Worm (Caenorhabditis elegans): Measurements from ENCODE around the gene haf-3.
"Not testable (repeated sequence)": the region's sequence is repeated elsewhere in the genome, so short reads cannot be mapped to it uniquely, and the experiment has no call there.

The haf-3 gene

DNA sequence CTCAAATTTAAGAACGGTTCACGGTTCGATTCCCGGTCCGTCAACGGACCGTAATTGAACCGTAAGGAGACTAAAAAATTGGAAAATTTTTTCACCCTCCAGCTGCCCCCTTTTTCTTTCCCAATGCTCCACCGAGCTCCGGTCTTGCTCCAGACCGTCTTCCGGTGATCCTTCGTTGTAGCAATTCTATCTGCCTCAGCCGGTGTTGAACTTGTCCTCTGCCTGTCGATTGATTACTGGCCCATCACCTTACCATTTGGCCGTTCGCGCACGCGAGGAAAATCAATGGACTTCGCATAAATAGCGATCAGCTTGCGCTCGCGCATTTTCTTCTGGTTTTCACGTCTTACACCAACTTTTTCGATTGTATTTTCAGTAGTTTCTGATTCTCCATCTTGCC lies 1.4 kb upstream of the haf-3 start (continued):
- TF ChIP-seq php-3 (GFP tag; IDR thresholded peaks at IDR 0.05) = peak; percentile 72
- peak; percentile 77 for TF ChIP-seq vab-7 (GFP tag; IDR thresholded peaks at IDR 0.05)
- peak; percentile 68; the same call in 1 of the 2 replicates for TF ChIP-seq saeg-2 (GFP tag; IDR thresholded peaks at IDR 0.05)
- TF ChIP-seq lin-1 (GFP tag; IDR thresholded peaks at IDR 0.05) = peak; percentile 66; the same call in 1 of the 2 replicates
- peak; percentile 89 for TF ChIP-seq arid-1 (GFP tag; conservative IDR thresholded peaks at IDR 0.05)
- TF ChIP-seq F26F4.8 (GFP tag; conservative IDR thresholded peaks at IDR 0.05) = peak; percentile 95
- peak; percentile 85 for TF ChIP-seq nhr-41 (GFP tag; IDR thresholded peaks at IDR 0.05)
- peak; percentile 75 for TF ChIP-seq Y48G9A.11 (GFP tag; IDR thresholded peaks at IDR 0.05)
- 0 out of 2 replicates have a peak, but pooled peaks have one; percentile 9 for TF ChIP-seq dmd-6 (GFP tag; IDR thresholded peaks at IDR 0.05)
- peak; percentile 95 for TF ChIP-seq lim-7 (GFP tag; IDR thresholded peaks at IDR 0.05)
- peak; percentile 84 for TF ChIP-seq pha-4 (GFP tag; IDR thresholded peaks at IDR 0.05)
- not testable (repeated sequence) for TF ChIP-seq pha-4 (tag; optimal IDR thresholded peaks at IDR 0.05)
- TF ChIP-seq D1046.2 (GFP tag; IDR thresholded peaks at IDR 0.05) = peak; percentile 81
- 0 out of 2 replicates have a peak, but pooled peaks have one; percentile 13 for TF ChIP-seq ZK337.2 (GFP tag; IDR thresholded peaks at IDR 0.05)
- peak; percentile 80 for TF ChIP-seq ctbp-1 (GFP tag; IDR thresholded peaks at IDR 0.05)
- peak; percentile 94 for TF ChIP-seq dmd-8 (GFP tag; IDR thresholded peaks at IDR 0.05)
- peak; percentile 78; the same call in 1 of the 2 replicates for TF ChIP-seq Y75B8A.6 (GFP tag; IDR thresholded peaks at IDR 0.05)
- TF ChIP-seq F49E8.2 (tag; optimal IDR thresholded peaks at IDR 0.05; ENCODE audit: borderline replicate concordance) = peak; percentile 12

DNA sequence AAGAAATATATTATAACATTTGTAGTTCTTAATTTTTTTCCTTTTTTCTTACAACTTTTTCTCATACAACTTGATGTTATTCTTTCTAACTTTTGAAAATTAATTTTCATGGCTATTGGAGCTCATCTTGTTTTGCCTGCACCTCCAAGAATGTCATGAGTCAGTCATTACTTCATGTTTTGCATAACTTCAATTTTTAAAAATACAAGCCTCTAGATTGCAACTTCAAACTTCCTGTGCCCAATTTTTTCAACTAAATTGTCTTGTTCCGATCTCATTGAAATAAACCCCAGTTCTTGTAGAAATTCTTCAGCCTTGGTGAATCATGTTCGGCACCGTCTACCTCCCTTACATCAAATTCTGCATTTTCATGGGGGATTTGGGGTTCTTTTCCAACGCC lies 7.5 kb downstream of the haf-3 start, which contains the start of gene str-9:
Gene str-9, plus strand, starts transcription at position 301 of the 400 bp plus-strand sequence.
- TF ChIP-seq egl-27 (tag; optimal IDR thresholded peaks at IDR 0.05) = no peak
- TF ChIP-seq Y105C5A.15 (GFP tag; IDR thresholded peaks at IDR 0.05) = no peak
- TF ChIP-seq nhr-41 (GFP tag; IDR thresholded peaks at IDR 0.05) = no peak
- no peak for TF ChIP-seq unc-130 (GFP tag; optimal IDR thresholded peaks at IDR 0.05)
- TF ChIP-seq lsy-2 (tag; optimal IDR thresholded peaks at IDR 0.05) = no peak
- no peak for TF ChIP-seq dpl-1 (GFP tag; optimal IDR thresholded peaks at IDR 0.05)
- no peak for TF ChIP-seq jun-1 (tag; optimal IDR thresholded peaks at IDR 0.05)
- TF ChIP-seq zag-1 (tag; optimal IDR thresholded peaks at IDR 0.05) = no peak
- no peak for TF ChIP-seq nhr-11 (tag; optimal IDR thresholded peaks at IDR 0.05)
- TF ChIP-seq ZK337.2 (GFP tag; IDR thresholded peaks at IDR 0.05) = no peak
- TF ChIP-seq lin-1 (GFP tag; IDR thresholded peaks at IDR 0.05) = no peak

DNA sequence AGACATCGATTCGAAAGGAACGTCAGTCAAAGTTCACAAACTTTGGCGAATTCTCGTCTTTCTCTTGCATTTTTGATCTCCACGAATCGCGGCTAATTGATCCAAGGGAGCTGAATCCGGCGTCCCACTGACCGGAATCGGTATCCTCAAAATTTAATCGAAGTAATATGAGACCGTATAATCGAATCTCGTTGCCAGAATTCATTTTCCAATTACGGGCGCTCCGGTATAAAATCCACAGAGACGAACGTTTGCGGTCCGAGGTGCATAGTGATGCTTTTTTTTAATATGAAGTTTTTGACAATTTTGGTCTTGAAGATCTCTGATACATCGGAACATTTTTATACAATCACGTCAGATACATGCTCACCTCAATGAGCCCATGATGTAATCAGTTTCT lies 8.3 kb downstream of the haf-3 start:
- no peak for TF ChIP-seq lim-7 (GFP tag; IDR thresholded peaks at IDR 0.05)
- peak; percentile 92 for TF ChIP-seq aha-1 (tag)
- no peak for TF ChIP-seq nhr-6 (tag; optimal IDR thresholded peaks at IDR 0.05)

DNA sequence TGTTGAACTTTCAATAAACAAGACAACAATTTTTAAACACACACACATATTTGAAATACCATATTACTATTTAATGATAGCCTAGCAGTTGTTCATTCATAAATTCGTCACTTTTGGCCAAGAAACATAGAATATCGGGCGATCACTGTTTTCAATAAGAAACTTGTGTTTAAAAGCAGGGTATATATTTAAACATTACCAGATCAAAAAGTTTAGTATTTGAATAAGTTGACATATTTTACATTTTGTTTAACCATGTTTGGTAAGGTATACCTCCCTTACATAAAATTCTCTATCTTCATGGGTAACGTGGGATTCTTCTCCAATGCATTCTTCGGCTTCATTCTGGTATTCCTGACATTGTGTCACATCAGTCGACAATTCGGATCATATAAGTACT lies 11.2 kb downstream of the haf-3 start, which contains the start of gene str-8:
Gene str-8, plus strand, starts transcription at position 301 of the 400 bp plus-strand sequence.
- not testable (repeated sequence) for TF ChIP-seq nhr-237 (tag; optimal IDR thresholded peaks at IDR 0.05); T20F7.1 (GFP tag; optimal IDR thresholded peaks at IDR 0.05); hlh-11 (tag; optimal IDR thresholded peaks at IDR 0.05)

DNA sequence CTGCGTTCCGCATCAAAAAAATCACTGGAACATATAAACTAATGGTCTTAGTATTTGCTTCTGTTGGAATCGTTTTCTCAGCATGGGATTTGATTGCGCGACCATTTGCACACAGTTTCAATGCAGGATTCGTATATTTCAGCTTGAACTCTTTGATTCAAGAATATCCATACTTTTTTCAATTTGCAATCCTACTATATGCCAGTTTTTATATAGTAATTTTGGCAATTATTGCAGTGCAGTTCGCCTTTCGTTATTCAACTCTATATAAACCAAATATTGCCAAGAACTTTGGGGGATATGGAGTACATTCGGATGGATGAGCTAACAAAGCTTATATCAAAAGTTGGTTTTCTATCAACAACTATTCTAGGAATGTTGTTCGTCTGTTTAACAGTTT lies 13.0 kb downstream of the haf-3 start, which contains the start of gene str-5:
Gene str-5, plus strand, starts transcription at position 301 of the 400 bp plus-strand sequence.
- TF ChIP-seq dve-1 (tag; optimal IDR thresholded peaks at IDR 0.05; ENCODE audit: insufficient read depth); nhr-42 (GFP tag; IDR thresholded peaks at IDR 0.05); mxl-3 (GFP tag; optimal IDR thresholded peaks at IDR 0.05): not testable (repeated sequence)

Data from whole organism, L4 larva.